Worm (Caenorhabditis elegans) whole organism, young adult: Measurements from ENCODE around the gene R01H2.1.

ENCODE experiments used
- B0261.1 ChIP-seq: sonication (generic microtip); optimal IDR thresholded peaks from 2 replicates; lab custom pipeline; 2016; ENCODE audit warnings: mild to moderate bottlenecking, missing genetic modification characterization, moderate library complexity, missing compliant biosample characterization
- F23B12.7 ChIP-seq: sonication (generic microtip); optimal IDR thresholded peaks from 2 replicates; lab custom pipeline; 2017; ENCODE audit warnings: missing genetic modification characterization, mild to moderate bottlenecking, missing compliant biosample characterization, antibody characterized with exemption, moderate library complexity; ENCODE audit not compliant: insufficient read depth
- F33H1.4 ChIP-seq: fragments of 200-800 bp; sonication (Bioruptor generic); IDR thresholded peaks from 2 replicates; pipeline ENCODE4 v1.3.6; 2022; ENCODE audit warnings: missing genetic modification reagents, missing genetic modification characterization, missing compliant biosample characterization
- F55B11.4 ChIP-seq: sonication (generic microtip); optimal IDR thresholded peaks from 2 replicates; lab custom pipeline; 2016; ENCODE audit warnings: missing compliant biosample characterization, missing genetic modification characterization, borderline replicate concordance; ENCODE audit not compliant: insufficient read depth
- Y53F4B.3 ChIP-seq: fragments of 200-800 bp; sonication (Bioruptor generic); IDR thresholded peaks from 2 replicates; pipeline ENCODE4 v1.3.6; 2022; ENCODE audit warnings: missing genetic modification reagents, missing genetic modification characterization, missing compliant biosample characterization
- Y67H2A.10 ChIP-seq: fragments of 200-800 bp; sonication (Bioruptor generic); conservative IDR thresholded peaks from 2 replicates; pipeline ENCODE4 v1.3.6; 2022; ENCODE audit warnings: missing genetic modification reagents, missing genetic modification characterization, missing compliant biosample characterization
- Y95B8A.8 ChIP-seq: fragments of 200-800 bp; sonication (Bioruptor generic); IDR thresholded peaks from 2 replicates; pipeline ENCODE4 v1.3.6; 2022; ENCODE audit warnings: missing genetic modification reagents, missing genetic modification characterization, missing compliant biosample characterization
- ama-1 ChIP-seq, 3 experiments: fragments of 150-350 bp in 1 of 3; sonication (generic microtip) in 2 of 3; optimal IDR thresholded peaks; 2 replicates each; lab custom pipeline; 2014 to 2018; ENCODE audit warnings: missing biosample characterization in 2 of 3, missing genetic modification characterization in 2 of 3, missing genetic modification reagents in 2 of 3
- athp-1 ChIP-seq: sonication (generic microtip); optimal IDR thresholded peaks from 2 replicates; lab custom pipeline; 2017; ENCODE audit warnings: mild to moderate bottlenecking, missing genetic modification characterization, missing compliant biosample characterization
- attf-5 ChIP-seq: fragments of 200-800 bp; sonication (Bioruptor generic); optimal IDR thresholded peaks from 2 replicates; lab custom pipeline; 2018; ENCODE audit warnings: mild to moderate bottlenecking, missing genetic modification characterization, missing compliant biosample characterization
- attf-6 ChIP-seq: fragments of 200-800 bp; sonication (Bioruptor generic); IDR thresholded peaks from 2 replicates; pipeline ENCODE4 v1.3.6; 2022; ENCODE audit warnings: missing genetic modification reagents, missing genetic modification characterization, missing compliant biosample characterization
- ccch-3 ChIP-seq: fragments of 200-800 bp; sonication (Bioruptor generic); optimal IDR thresholded peaks from 2 replicates; lab custom pipeline; 2018; ENCODE audit warnings: mild to moderate bottlenecking, missing genetic modification characterization, missing compliant biosample characterization
- cebp-2 ChIP-seq: fragments of 200-800 bp; sonication (Bioruptor generic); IDR thresholded peaks from 2 replicates; pipeline ENCODE4 v1.3.6; 2022; ENCODE audit warnings: missing genetic modification characterization, missing compliant biosample characterization
- ceh-40 ChIP-seq: fragments of 200-800 bp; sonication (Bioruptor generic); IDR thresholded peaks from 2 replicates; pipeline ENCODE4 v1.3.6; 2022; ENCODE audit warnings: missing genetic modification characterization, missing compliant biosample characterization
- ceh-58 ChIP-seq: fragments of 200-800 bp; sonication (Bioruptor generic); IDR thresholded peaks from 2 replicates; pipeline ENCODE4 v1.3.6; 2022; ENCODE audit warnings: missing genetic modification characterization, missing compliant biosample characterization
- ceh-79 ChIP-seq: sonication (generic microtip); optimal IDR thresholded peaks from 2 replicates; lab custom pipeline; 2017; ENCODE audit warnings: mild to moderate bottlenecking, missing genetic modification characterization, missing compliant biosample characterization
- chd-7 ChIP-seq: sonication (generic microtip); optimal IDR thresholded peaks from 2 replicates; lab custom pipeline; 2016; ENCODE audit warnings: mild to moderate bottlenecking, missing genetic modification characterization, moderate library complexity, missing compliant biosample characterization
- die-1 ChIP-seq: sonication (generic microtip); optimal IDR thresholded peaks from 2 replicates; lab custom pipeline; 2016; ENCODE audit warnings: missing genotype, mild to moderate bottlenecking, missing genetic modification characterization, missing compliant biosample characterization
- dox-1 ChIP-seq: fragments of 200-800 bp; sonication (Bioruptor generic); IDR thresholded peaks from 2 replicates; pipeline ENCODE4 v1.3.6; 2022; ENCODE audit warnings: missing genetic modification reagents, missing genetic modification characterization, missing compliant biosample characterization
- dpl-1 ChIP-seq: fragments of 150-350 bp; optimal IDR thresholded peaks from 2 replicates; lab custom pipeline; 2014; ENCODE audit warnings: missing biosample characterization, missing genetic modification reagents, missing genetic modification characterization
- egl-18 ChIP-seq: fragments of 200-800 bp; sonication (Bioruptor generic); IDR thresholded peaks from 2 replicates; pipeline ENCODE4 v1.3.6; 2022; ENCODE audit warnings: missing genetic modification reagents, missing genetic modification characterization, missing compliant biosample characterization
- ekl-4 ChIP-seq: fragments of 200-800 bp; sonication (Bioruptor generic); IDR thresholded peaks from 2 replicates; pipeline ENCODE4 v1.3.6; 2022; ENCODE audit warnings: missing genetic modification reagents, missing genetic modification characterization, missing compliant biosample characterization
- hrde-1 ChIP-seq: sonication (generic microtip); optimal IDR thresholded peaks from 2 replicates; lab custom pipeline; 2016; ENCODE audit warnings: missing genetic modification characterization, mild to moderate bottlenecking, missing compliant biosample characterization, moderate library complexity, missing genotype, missing genetic modification reagents, borderline replicate concordance
- hsf-1 ChIP-seq: fragments of 200-800 bp; sonication (Bioruptor generic); IDR thresholded peaks from 2 replicates; pipeline ENCODE4 v1.3.6; 2022; ENCODE audit warnings: missing genetic modification reagents, missing genetic modification characterization, missing compliant biosample characterization
- let-526 ChIP-seq: fragments of 200-800 bp; sonication (Bioruptor generic); IDR thresholded peaks from 2 replicates; pipeline ENCODE4 v1.3.6; 2022; ENCODE audit warnings: missing genetic modification reagents, missing genetic modification characterization, missing compliant biosample characterization
- lin-35 ChIP-seq, 3 experiments: fragments of 150-350 bp in 2 of 3; sonication (generic microtip) in 1 of 3; optimal IDR thresholded peaks; 2 replicates each; lab custom pipeline; 2014 to 2018; ENCODE audit warnings: missing biosample characterization in 3 of 3, missing genetic modification characterization in 3 of 3, missing genetic modification reagents in 3 of 3
- lin-54 ChIP-seq: fragments of 200-800 bp; sonication (Bioruptor generic); optimal IDR thresholded peaks from 2 replicates; lab custom pipeline; 2018; ENCODE audit warnings: mild to moderate bottlenecking, missing genetic modification characterization, missing compliant biosample characterization
- lir-1 ChIP-seq: fragments of 200-800 bp; sonication (Bioruptor generic); conservative IDR thresholded peaks from 2 replicates; pipeline ENCODE4 v1.3.6; 2022; ENCODE audit warnings: missing genetic modification reagents, missing genetic modification characterization, missing compliant biosample characterization
- lsy-27 ChIP-seq: sonication (generic microtip); optimal IDR thresholded peaks from 2 replicates; lab custom pipeline; 2017; ENCODE audit warnings: missing genetic modification characterization, mild to moderate bottlenecking, missing compliant biosample characterization, antibody characterized with exemption, missing genotype, borderline replicate concordance; ENCODE audit not compliant: insufficient read depth
- madf-10 ChIP-seq: sonication (generic microtip); optimal IDR thresholded peaks from 2 replicates; lab custom pipeline; 2016; ENCODE audit warnings: mild to moderate bottlenecking, missing genetic modification characterization, missing compliant biosample characterization
- madf-3 ChIP-seq: fragments of 200-800 bp; sonication (Bioruptor generic); IDR thresholded peaks from 2 replicates; pipeline ENCODE4 v1.3.6; 2022; ENCODE audit warnings: missing genetic modification reagents, missing genetic modification characterization, missing compliant biosample characterization
- madf-6 ChIP-seq: fragments of 200-800 bp; sonication (Bioruptor generic); IDR thresholded peaks from 2 replicates; pipeline ENCODE4 v1.3.6; 2022; ENCODE audit warnings: missing genetic modification reagents, missing genetic modification characterization, missing compliant biosample characterization
- mcd-1 ChIP-seq: fragments of 200-800 bp; sonication (Bioruptor generic); IDR thresholded peaks from 2 replicates; pipeline ENCODE4 v1.3.6; 2022; ENCODE audit warnings: missing genetic modification reagents, missing genetic modification characterization, missing compliant biosample characterization
- nhr-120 ChIP-seq: fragments of 200-800 bp; sonication (Bioruptor generic); IDR thresholded peaks from 2 replicates; pipeline ENCODE4 v1.3.6; 2022; ENCODE audit warnings: missing genetic modification characterization, missing compliant biosample characterization
- nhr-80 ChIP-seq: sonication (generic microtip); optimal IDR thresholded peaks from 2 replicates; lab custom pipeline; 2016; ENCODE audit warnings: missing genetic modification characterization, missing compliant biosample characterization
- rcor-1 ChIP-seq: fragments of 200-800 bp; sonication (Bioruptor generic); IDR thresholded peaks from 2 replicates; pipeline ENCODE4 v1.3.6; 2022; ENCODE audit warnings: missing genetic modification reagents, missing genetic modification characterization, missing compliant biosample characterization
- rpc-1 ChIP-seq, 2 experiments: fragments of 150-350 bp in 1 of 2; sonication (generic microtip) in 1 of 2; optimal IDR thresholded peaks; 2 replicates each; lab custom pipeline; 2014 to 2018; ENCODE audit warnings: missing biosample characterization in 1 of 2, missing genetic modification characterization in 1 of 2, missing genetic modification reagents in 1 of 2, missing genotype in 1 of 2
- sdz-38 ChIP-seq: sonication (generic microtip); optimal IDR thresholded peaks from 2 replicates; lab custom pipeline; 2016; ENCODE audit warnings: missing genotype, missing genetic modification characterization, missing compliant biosample characterization
- snpc-4 ChIP-seq, 5 experiments: fragments of 150-350 bp in 1 of 5; sonication (generic microtip) in 4 of 5; optimal IDR thresholded peaks; 2 replicates each; lab custom pipeline; 2014 to 2018; ENCODE audit warnings: missing genetic modification characterization in 5 of 5, missing biosample characterization in 3 of 5, antibody characterized with exemption in 2 of 5, mild to moderate bottlenecking in 2 of 5, missing compliant biosample characterization in 2 of 5, missing genotype in 2 of 5, moderate library complexity in 2 of 5, missing genetic modification reagents in 1 of 5
- tbp1 ChIP-seq: fragments of 200-800 bp; sonication (Bioruptor generic); optimal IDR thresholded peaks from 2 replicates; lab custom pipeline; 2018; ENCODE audit warnings: mild to moderate bottlenecking, missing genetic modification characterization, missing compliant biosample characterization
- unc-130 ChIP-seq: sonication (generic microtip); optimal IDR thresholded peaks from 2 replicates; lab custom pipeline; 2016; ENCODE audit warnings: missing genetic modification reagents, missing genetic modification characterization, missing compliant biosample characterization

The R01H2.1 gene

DNA sequence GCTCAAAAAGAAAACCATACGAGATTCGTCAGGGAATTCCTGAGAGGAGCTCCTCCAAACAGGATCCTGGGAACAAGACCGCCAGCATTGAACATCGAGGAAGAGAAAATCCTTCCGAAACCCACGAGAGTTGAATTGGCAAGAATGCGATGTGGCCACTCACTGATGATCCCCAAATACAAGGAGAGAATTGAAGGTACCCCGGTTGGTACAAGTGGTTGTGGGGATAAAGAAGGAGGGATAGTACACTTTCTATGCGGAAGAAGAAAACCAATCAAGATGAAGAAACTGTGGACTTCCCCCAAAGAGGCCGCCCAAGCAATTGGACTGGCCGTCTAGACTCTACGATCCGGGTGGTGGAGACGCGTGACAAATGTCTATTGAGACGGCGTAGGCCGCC lies 381 bp downstream of the R01H2.1 start (continued):
- TF ChIP-seq ama-1 (optimal IDR thresholded peaks at IDR 0.05; lab: Kevin White, UChicago), result no peak
- TF ChIP-seq ama-1 (GFP tag; optimal IDR thresholded peaks at IDR 0.05; lab: Kevin White, UChicago), result no peak

DNA sequence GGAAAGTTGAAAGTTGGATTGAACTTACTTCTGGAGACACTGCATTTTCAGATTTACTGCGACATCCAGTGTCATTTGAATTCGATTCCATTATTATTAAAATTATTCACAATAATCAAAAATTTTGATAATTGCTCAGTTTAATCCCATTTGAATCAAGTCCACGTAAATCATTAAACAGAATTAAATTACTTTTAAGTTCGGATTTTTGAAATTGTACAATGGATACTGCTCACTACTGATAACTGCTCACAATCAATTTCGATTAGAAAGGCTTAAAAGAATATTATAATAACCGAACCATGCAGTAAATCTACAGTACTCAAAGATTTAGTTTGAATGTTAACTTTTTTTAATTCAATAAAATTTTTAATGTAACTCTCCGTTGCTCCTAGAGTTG lies 1.5 kb downstream of the R01H2.1 start, which contains the start of gene R01H2.4:
Gene R01H2.4, minus strand, starts transcription at position 101 of the 400 bp plus-strand sequence.
- no peak for TF ChIP-seq F55B11.4
- no peak for TF ChIP-seq cebp-2 (GFP tag; lab: Robert Waterston, UW)
- no peak for TF ChIP-seq rcor-1
- no peak for TF ChIP-seq athp-1 (tag; lab: Kevin White, UChicago)
- TF ChIP-seq Y95B8A.8 (GFP tag; lab: Robert Waterston, UW), result no peak
- no peak for TF ChIP-seq lin-54 (GFP tag; lab: Kevin White, UChicago)
- no peak for TF ChIP-seq ceh-40 (GFP tag; lab: Robert Waterston, UW)
- no peak for TF ChIP-seq B0261.1 (tag; lab: Kevin White, UChicago)
- TF ChIP-seq chd-7 (tag; lab: Kevin White, UChicago), result no peak
- TF ChIP-seq, all 124 proteins: peak for 0

DNA sequence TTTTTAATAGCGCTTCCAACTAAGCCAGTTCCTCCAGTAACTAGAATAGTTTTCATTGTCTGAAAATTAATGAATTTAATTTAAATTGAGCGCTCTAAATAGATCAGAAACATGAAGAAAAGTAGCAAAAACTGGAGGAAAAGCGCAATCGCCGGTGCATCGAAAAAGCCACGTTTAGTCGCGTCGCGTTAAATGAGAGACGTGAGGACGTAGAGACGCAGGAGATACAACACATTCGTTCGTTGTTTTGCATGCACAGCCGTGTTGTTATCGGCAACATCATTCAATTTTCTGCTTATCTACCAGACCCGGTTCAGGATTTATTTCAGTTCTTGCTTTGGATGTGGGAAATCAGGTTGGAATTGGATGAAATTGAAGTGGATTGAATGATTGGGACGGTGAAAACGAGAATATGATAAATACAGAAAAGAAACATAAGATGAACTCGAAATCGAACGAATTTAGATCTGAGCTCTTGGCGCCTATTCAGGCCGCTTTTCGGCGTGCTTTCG lies 4.8 kb downstream of the R01H2.1 start, which contains the start of gene ger-1:
Gene ger-1, minus strand, starts transcription at position 93 of the 512 bp plus-strand sequence.
- peak; percentile 0 for TF ChIP-seq lin-54 (GFP tag; lab: Kevin White, UChicago)
- 0 out of 2 replicates have a peak, but pooled peaks have one; percentile 21 for TF ChIP-seq madf-3
- no peak for TF ChIP-seq dpl-1 (GFP tag; lab: Kevin White, UChicago)
- TF ChIP-seq F55B11.4, result no peak
- no peak for TF ChIP-seq nhr-120
- no peak for TF ChIP-seq rpc-1 (optimal IDR thresholded peaks at IDR 0.05; lab: Kevin White, UChicago)
- TF ChIP-seq rpc-1 (tag; optimal IDR thresholded peaks at IDR 0.05; lab: Kevin White, UChicago), result no peak
- no peak for TF ChIP-seq ceh-58 (GFP tag; lab: Robert Waterston, UW)
- peak; percentile 62 for TF ChIP-seq madf-6
- 0 out of 2 replicates have a peak, but pooled peaks have one; percentile 21 for TF ChIP-seq dox-1 (GFP tag; lab: Robert Waterston, UW)
- no peak for TF ChIP-seq hrde-1 (tag; lab: Kevin White, UChicago)
- no peak for TF ChIP-seq unc-130 (GFP tag; lab: Kevin White, UChicago)
- TF ChIP-seq snpc-4 (GFP tag; optimal IDR thresholded peaks at IDR 0.05; lab: Kevin White, UChicago), result no peak
- no peak for TF ChIP-seq snpc-4 (tag; optimal IDR thresholded peaks at IDR 0.05; lab: Kevin White, UChicago)
- no peak for TF ChIP-seq attf-6 (GFP tag; lab: Robert Waterston, UW)
- 0 out of 2 replicates have a peak, but pooled peaks have one; percentile 48 for TF ChIP-seq hsf-1 (GFP tag; lab: Robert Waterston, UW)
- TF ChIP-seq F23B12.7 (tag; lab: Kevin White, UChicago), result no peak
- no peak for TF ChIP-seq athp-1 (tag; lab: Kevin White, UChicago)
- no peak for TF ChIP-seq egl-18 (GFP tag; lab: Robert Waterston, UW)
- TF ChIP-seq tbp1 (GFP tag; lab: Kevin White, UChicago), result peak; percentile 12
- peak; percentile 18 for TF ChIP-seq nhr-80 (tag; lab: Kevin White, UChicago)
- TF ChIP-seq F33H1.4, result no peak
- no peak for TF ChIP-seq Y67H2A.10 (GFP tag; lab: Robert Waterston, UW)
- TF ChIP-seq madf-10, result no peak
- TF ChIP-seq mcd-1 (GFP tag; lab: Robert Waterston, UW), result no peak

DNA sequence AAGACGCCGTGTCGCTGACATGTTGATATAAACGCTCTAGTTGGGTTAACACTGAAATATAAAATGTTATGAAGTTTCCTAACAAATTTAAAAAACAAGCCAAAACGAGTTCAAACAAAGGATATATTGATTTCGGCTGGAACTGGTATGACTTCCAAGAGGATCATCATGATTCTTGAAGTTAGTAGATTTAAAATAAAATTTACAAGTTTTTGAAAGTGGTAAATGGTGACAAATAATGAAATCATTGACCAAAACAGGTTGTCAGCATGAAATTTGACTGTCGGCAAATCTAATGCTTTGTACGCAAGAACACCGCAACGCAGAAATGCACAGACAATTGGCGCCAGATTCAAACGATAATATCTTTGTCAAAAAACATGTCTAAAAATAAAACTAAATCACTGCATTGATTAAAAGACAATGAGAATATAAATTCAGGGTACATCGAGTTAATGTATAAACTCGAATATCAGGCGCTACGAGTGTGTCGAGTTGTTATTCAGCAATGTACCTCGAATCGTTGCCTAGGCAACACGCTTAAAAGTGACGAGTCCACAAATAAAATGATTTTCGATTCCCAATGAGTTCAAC lies 5.9 kb downstream of the R01H2.1 start, which contains the start of the genes ubc-18 and R01H2.8:
Gene ubc-18, minus strand, starts transcription at position 51 of the 594 bp plus-strand sequence.
Gene R01H2.8, plus strand, starts transcription at position 544 of the 594 bp plus-strand sequence.
- peak; percentile 11 for TF ChIP-seq attf-5 (GFP tag; lab: Kevin White, UChicago)
- TF ChIP-seq die-1 (tag; lab: Kevin White, UChicago), result no peak
- no peak for TF ChIP-seq sdz-38
- no peak for TF ChIP-seq egl-18 (GFP tag; lab: Robert Waterston, UW)
- TF ChIP-seq lsy-27, result no peak
- no peak for TF ChIP-seq ekl-4 (GFP tag; lab: Robert Waterston, UW)
- no peak for TF ChIP-seq Y53F4B.3
- no peak for TF ChIP-seq lir-1 (GFP tag; lab: Robert Waterston, UW)
- no peak for TF ChIP-seq ccch-3 (GFP tag; lab: Kevin White, UChicago)
- TF ChIP-seq ceh-79 (tag; lab: Kevin White, UChicago), result no peak
- peak; percentile 30; the same call in 1 of the 2 replicates for TF ChIP-seq F33H1.4
- peak in 1 of 3 experiments; percentile 63 for TF ChIP-seq lin-35 (GFP tag; optimal IDR thresholded peaks at IDR 0.05; lab: Kevin White, UChicago)
- TF ChIP-seq madf-3, result no peak
- TF ChIP-seq let-526 (GFP tag; lab: Robert Waterston, UW), result no peak
- TF ChIP-seq mcd-1 (GFP tag; lab: Robert Waterston, UW), result peak; percentile 39; the same call in 1 of the 2 replicates
- TF ChIP-seq lin-54 (GFP tag; lab: Kevin White, UChicago), result peak; percentile 82
